Worm (Caenorhabditis elegans) whole organism, young adult: ENCODE measurements around the gene W02G9.4.

Experiments
- B0261.1 ChIP-seq: sonication (generic microtip); optimal IDR thresholded peaks from 2 replicates; lab custom pipeline; 2016; ENCODE audit warnings: mild to moderate bottlenecking, missing genetic modification characterization, moderate library complexity, missing compliant biosample characterization
- F22D6.2 ChIP-seq: sonication (generic microtip); optimal IDR thresholded peaks from 2 replicates; lab custom pipeline; 2016; ENCODE audit warnings: mild to moderate bottlenecking, missing genetic modification characterization, missing compliant biosample characterization
- dpff-1 ChIP-seq: sonication (generic microtip); optimal IDR thresholded peaks from 2 replicates; lab custom pipeline; 2017; ENCODE audit warnings: mild to moderate bottlenecking, missing genetic modification characterization, missing compliant biosample characterization
- lin-26 ChIP-seq: fragments of 200-800 bp; sonication (Bioruptor generic); IDR thresholded peaks from 2 replicates; pipeline ENCODE4 v1.3.6; 2022; ENCODE audit warnings: missing genetic modification reagents, missing genetic modification characterization, missing compliant biosample characterization
- lir-1 ChIP-seq: fragments of 200-800 bp; sonication (Bioruptor generic); conservative IDR thresholded peaks from 2 replicates; pipeline ENCODE4 v1.3.6; 2022; ENCODE audit warnings: missing genetic modification reagents, missing genetic modification characterization, missing compliant biosample characterization
- madf-10 ChIP-seq: sonication (generic microtip); optimal IDR thresholded peaks from 2 replicates; lab custom pipeline; 2016; ENCODE audit warnings: mild to moderate bottlenecking, missing genetic modification characterization, missing compliant biosample characterization
- mcd-1 ChIP-seq: fragments of 200-800 bp; sonication (Bioruptor generic); IDR thresholded peaks from 2 replicates; pipeline ENCODE4 v1.3.6; 2022; ENCODE audit warnings: missing genetic modification reagents, missing genetic modification characterization, missing compliant biosample characterization
- nfya-1 ChIP-seq: sonication (generic microtip); optimal IDR thresholded peaks from 2 replicates; lab custom pipeline; 2017; ENCODE audit warnings: antibody characterized with exemption, missing compliant biosample characterization, missing genetic modification characterization, borderline replicate concordance; ENCODE audit not compliant: insufficient read depth
- pbrm-1 ChIP-seq: fragments of 200-800 bp; sonication (Bioruptor generic); IDR thresholded peaks from 2 replicates; pipeline ENCODE4 v1.3.6; 2022; ENCODE audit warnings: missing genetic modification reagents, missing genetic modification characterization, missing compliant biosample characterization
- pha-4 ChIP-seq: fragments of 150-350 bp; sonication (generic microtip); optimal IDR thresholded peaks from 2 replicates; lab custom pipeline; 2014; ENCODE audit warnings: missing biosample characterization, missing genetic modification reagents, missing genetic modification characterization

DNA sequence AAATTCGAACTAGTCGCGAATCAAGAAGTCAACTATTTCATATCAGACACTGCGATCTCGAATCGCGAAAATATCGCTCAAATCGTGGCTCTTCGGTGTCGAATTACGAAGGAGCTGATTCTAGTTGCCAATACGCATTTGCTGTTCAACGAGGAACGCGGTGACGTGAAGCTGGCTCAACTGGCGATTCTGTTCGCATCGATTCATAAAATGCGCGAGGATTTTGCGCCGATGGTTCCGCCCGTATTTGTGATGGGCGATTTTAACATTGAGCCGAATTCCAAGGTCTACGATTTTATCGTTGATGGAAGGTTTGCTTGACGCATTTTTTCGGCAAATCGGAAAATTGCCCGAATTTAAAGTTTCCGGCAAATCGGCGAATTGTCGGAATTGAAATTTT lies 6.2 kb upstream of the W02G9.4 start:
- TF ChIP-seq nfya-1 (tag; lab: Kevin White, UChicago) (no peak), dpff-1 (tag; lab: Kevin White, UChicago) (no peak), pbrm-1 (no peak), lin-26 (GFP tag; lab: Robert Waterston, UW) (no peak), madf-10 (tag; lab: Kevin White, UChicago) (no peak), F22D6.2 (tag; lab: Kevin White, UChicago) (no peak), pha-4 (tag; lab: Kevin White, UChicago) (no peak), mcd-1 (GFP tag; lab: Robert Waterston, UW) (no peak), lir-1 (GFP tag; lab: Robert Waterston, UW) (no peak), B0261.1 (no peak)
